Fruit fly (Drosophila melanogaster) whole organism, embryonic: ENCODE measurements around the gene CG31068.

Source experiments
- Awh ChIP-seq: fragments of 200-800 bp; sonication (Bioruptor generic); IDR thresholded peaks from 2 replicates; pipeline ENCODE4, ENCODE4 v1.3.6; 2022; ENCODE audit warnings: missing biosample characterization, missing genetic modification characterization
- CG10431 ChIP-seq: fragments of 200-800 bp; sonication (Bioruptor generic); optimal IDR thresholded peaks from 3 replicates; lab custom pipeline; 2018; ENCODE audit warnings: missing biosample characterization, mild to moderate bottlenecking, missing genetic modification characterization
- CG10654 ChIP-seq: fragments of 200-800 bp; sonication (Bioruptor generic); optimal IDR thresholded peaks from 2 replicates; lab custom pipeline; 2016; ENCODE audit warnings: missing biosample characterization, missing genetic modification characterization
- CG11398 ChIP-seq: fragments of 200-800 bp; sonication (Bioruptor generic); optimal IDR thresholded peaks from 2 replicates; lab custom pipeline; 2016; ENCODE audit warnings: missing biosample characterization, missing genetic modification characterization
- CG11456 ChIP-seq: fragments of 200-800 bp; sonication (Bioruptor generic); IDR thresholded peaks from 3 replicates; pipeline ENCODE4 v1.3.6; 2022; ENCODE audit warnings: missing biosample characterization, missing genetic modification characterization
- CG11504 ChIP-seq: fragments of 200-800 bp; sonication (Bioruptor generic); optimal IDR thresholded peaks from 3 replicates; lab custom pipeline; 2019; ENCODE audit warnings: missing biosample characterization, mild to moderate bottlenecking, missing genetic modification characterization, moderate library complexity
- CG12942 ChIP-seq: fragments of 200-800 bp; sonication (Bioruptor generic); optimal IDR thresholded peaks from 3 replicates; lab custom pipeline; 2016; ENCODE audit warnings: missing biosample characterization, missing genetic modification characterization
- CG13775 ChIP-seq: fragments of 200-800 bp; sonication (Bioruptor generic); optimal IDR thresholded peaks from 3 replicates; lab custom pipeline; 2017; ENCODE audit warnings: missing biosample characterization, mild to moderate bottlenecking, missing genetic modification characterization
- CG14710 ChIP-seq: fragments of 200-800 bp; sonication (Bioruptor generic); optimal IDR thresholded peaks from 3 replicates; lab custom pipeline; 2019; ENCODE audit warnings: missing biosample characterization, mild to moderate bottlenecking, missing genetic modification characterization, moderate library complexity
- CG15514 ChIP-seq: fragments of 200-800 bp; sonication (Bioruptor generic); optimal IDR thresholded peaks from 3 replicates; lab custom pipeline; 2017; ENCODE audit warnings: missing biosample characterization, missing genetic modification characterization, mild to moderate bottlenecking, moderate library complexity, missing genetic modification reagents
- CG15696 ChIP-seq: fragments of 200-800 bp; sonication (Bioruptor generic); optimal IDR thresholded peaks from 2 replicates; lab custom pipeline; 2019; ENCODE audit warnings: missing biosample characterization, mild to moderate bottlenecking, missing genetic modification characterization, moderate library complexity
- CG16863 ChIP-seq: fragments of 200-800 bp; sonication (Bioruptor generic); optimal IDR thresholded peaks from 3 replicates; lab custom pipeline; 2016; ENCODE audit warnings: missing biosample characterization, missing genetic modification characterization
- CG17912 ChIP-seq: fragments of 200-800 bp; sonication (Bioruptor generic); optimal IDR thresholded peaks from 2 replicates; lab custom pipeline; 2018; ENCODE audit warnings: missing biosample characterization, mild to moderate bottlenecking, missing genetic modification characterization
- CG18476 ChIP-seq: fragments of 200-800 bp; sonication (Bioruptor generic); optimal IDR thresholded peaks from 2 replicates; lab custom pipeline; 2016; ENCODE audit warnings: missing biosample characterization, mild to moderate bottlenecking, missing genetic modification characterization
- CG30403 ChIP-seq: fragments of 200-800 bp; sonication (Bioruptor generic); optimal IDR thresholded peaks from 3 replicates; lab custom pipeline; 2016; ENCODE audit warnings: missing biosample characterization, missing genetic modification characterization
- CG4282 ChIP-seq: fragments of 200-800 bp; sonication (Bioruptor generic); optimal IDR thresholded peaks from 2 replicates; lab custom pipeline; 2016; ENCODE audit warnings: missing biosample characterization, missing genetic modification characterization
- CG7271 ChIP-seq: fragments of 200-800 bp; sonication (Bioruptor generic); optimal IDR thresholded peaks from 2 replicates; lab custom pipeline; 2018; ENCODE audit warnings: missing biosample characterization, mild to moderate bottlenecking, missing genetic modification characterization, moderate library complexity
- CG8765 ChIP-seq: fragments of 200-800 bp; sonication (Bioruptor generic); IDR thresholded peaks from 2 replicates; pipeline ENCODE4 v1.3.6; 2022; ENCODE audit warnings: missing biosample characterization, missing genetic modification characterization
- CG9876 ChIP-seq: fragments of 200-800 bp; sonication (Bioruptor generic); optimal IDR thresholded peaks from 2 replicates; lab custom pipeline; 2016; ENCODE audit warnings: missing biosample characterization, missing genetic modification characterization
- CHES-1-like ChIP-seq: fragments of 200-800 bp; sonication (Bioruptor generic); optimal IDR thresholded peaks from 2 replicates; lab custom pipeline; 2016; ENCODE audit warnings: missing biosample characterization, missing genetic modification characterization
- Drgx ChIP-seq: fragments of 200-800 bp; sonication (Bioruptor generic); IDR thresholded peaks from 2 replicates; pipeline ENCODE4 v1.3.6; 2022; ENCODE audit warnings: missing biosample characterization, missing genetic modification characterization
- HLH4C ChIP-seq: fragments of 200-800 bp; sonication (Bioruptor generic); IDR thresholded peaks from 3 replicates; pipeline ENCODE4 v1.3.6; 2022; ENCODE audit warnings: missing biosample characterization, missing genetic modification characterization; ENCODE audit not compliant: partially characterized antibody
- HLHmδ ChIP-seq: fragments of 200-800 bp; sonication (Bioruptor generic); optimal IDR thresholded peaks from 2 replicates; lab custom pipeline; 2018; ENCODE audit warnings: missing biosample characterization, mild to moderate bottlenecking, missing genetic modification characterization, moderate library complexity
- HmgD ChIP-seq: fragments of 200-800 bp; sonication (Bioruptor generic); optimal IDR thresholded peaks from 3 replicates; lab custom pipeline; 2016; ENCODE audit warnings: missing biosample characterization, missing genetic modification characterization
- Med ChIP-seq: fragments of 200-800 bp; sonication (Bioruptor generic); peaks from one replicate; lab custom pipeline; 2016; ENCODE audit warnings: missing biosample characterization, missing genetic modification characterization, mild to moderate bottlenecking, inconsistent platforms, moderate library complexity
- NC2α ChIP-seq: fragments of 200-800 bp; sonication (Bioruptor generic); optimal IDR thresholded peaks from 2 replicates; lab custom pipeline; 2016; ENCODE audit warnings: missing biosample characterization, missing genetic modification characterization
- Poxn ChIP-seq: fragments of 200-800 bp; sonication (Bioruptor generic); IDR thresholded peaks from 2 replicates; pipeline ENCODE4 v1.3.6; 2022; ENCODE audit warnings: missing biosample characterization, missing genetic modification characterization
- Six4 ChIP-seq: fragments of 200-800 bp; sonication (Bioruptor generic); optimal IDR thresholded peaks from 2 replicates; lab custom pipeline; 2016; ENCODE audit warnings: missing biosample characterization, missing genetic modification characterization
- Sry-δ ChIP-seq: fragments of 200-800 bp; sonication (Bioruptor generic); optimal IDR thresholded peaks from 2 replicates; lab custom pipeline; 2016; ENCODE audit warnings: missing biosample characterization, missing genetic modification characterization
- amos ChIP-seq: fragments of 200-800 bp; sonication (Bioruptor generic); IDR thresholded peaks from 2 replicates; pipeline ENCODE4 v1.3.6; 2022; ENCODE audit warnings: missing biosample characterization, missing genetic modification characterization; ENCODE audit not compliant: partially characterized antibody
- bab2 ChIP-seq: fragments of 200-800 bp; sonication (Bioruptor generic); optimal IDR thresholded peaks from 2 replicates; lab custom pipeline; 2016; ENCODE audit warnings: missing biosample characterization, missing genetic modification characterization
- btn ChIP-seq: fragments of 200-800 bp; sonication (Bioruptor generic); optimal IDR thresholded peaks from 2 replicates; lab custom pipeline; 2016; ENCODE audit warnings: missing biosample characterization, missing genetic modification characterization
- dimm ChIP-seq: fragments of 200-800 bp; sonication (Bioruptor generic); IDR thresholded peaks from 2 replicates; pipeline ENCODE4 v1.3.6; 2022; ENCODE audit warnings: missing biosample characterization, missing genetic modification characterization
- gsb-n ChIP-seq: fragments of 200-800 bp; sonication (Bioruptor generic); optimal IDR thresholded peaks from 3 replicates; lab custom pipeline; 2018; ENCODE audit warnings: missing biosample characterization, mild to moderate bottlenecking, missing genetic modification characterization
- maf-S ChIP-seq: fragments of 200-800 bp; sonication (Bioruptor generic); optimal IDR thresholded peaks from 2 replicates; lab custom pipeline; 2016; ENCODE audit warnings: missing biosample characterization, missing genetic modification characterization
- nom ChIP-seq: fragments of 200-800 bp; sonication (Bioruptor generic); optimal IDR thresholded peaks from 2 replicates; lab custom pipeline; 2017; ENCODE audit warnings: missing biosample characterization, missing genetic modification characterization, mild to moderate bottlenecking, moderate library complexity, missing genetic modification reagents
- phol ChIP-seq: fragments of 200-800 bp; sonication (Bioruptor generic); optimal IDR thresholded peaks from 3 replicates; lab custom pipeline; 2018; ENCODE audit warnings: missing biosample characterization, mild to moderate bottlenecking, missing genetic modification characterization, moderate library complexity
- pum ChIP-seq: fragments of 200-800 bp; sonication (Bioruptor generic); optimal IDR thresholded peaks from 2 replicates; lab custom pipeline; 2016; ENCODE audit warnings: missing biosample characterization, missing genetic modification characterization
- pzg ChIP-seq: fragments of 200-800 bp; sonication (Bioruptor generic); optimal IDR thresholded peaks from 3 replicates; lab custom pipeline; 2018; ENCODE audit warnings: missing biosample characterization, mild to moderate bottlenecking, missing genetic modification characterization, moderate library complexity
- ranshi ChIP-seq: fragments of 200-800 bp; sonication (Bioruptor generic); IDR thresholded peaks from 2 replicates; pipeline ENCODE4 v1.3.6; 2022; ENCODE audit warnings: missing biosample characterization, missing genetic modification characterization
- repo ChIP-seq: fragments of 200-800 bp; sonication (Bioruptor generic); optimal IDR thresholded peaks from 2 replicates; lab custom pipeline; 2016; ENCODE audit warnings: missing biosample characterization, missing genetic modification characterization
- sd ChIP-seq: fragments of 200-800 bp; sonication (Bioruptor generic); optimal IDR thresholded peaks from 3 replicates; lab custom pipeline; 2018; ENCODE audit warnings: missing biosample characterization, mild to moderate bottlenecking, missing genetic modification characterization, moderate library complexity
- sens ChIP-seq: fragments of 200-800 bp; sonication (Bioruptor generic); peaks from one replicate; lab custom pipeline; 2016; ENCODE audit warnings: missing biosample characterization, missing genetic modification characterization
- sug ChIP-seq: fragments of 200-800 bp; optimal IDR thresholded peaks from 2 replicates; lab custom pipeline; 2019; ENCODE audit warnings: missing biosample characterization, mild to moderate bottlenecking, missing genetic modification characterization, moderate library complexity
- tgo ChIP-seq: fragments of 200-800 bp; sonication (Bioruptor generic); IDR thresholded peaks from 3 replicates; pipeline ENCODE4 v1.3.6; 2022; ENCODE audit warnings: missing biosample characterization, missing genetic modification characterization
- tll ChIP-seq, 2 experiments: fragments of 200-800 bp in 1 of 2; fragments of >200 bp in 1 of 2; sonication (Bioruptor generic) in 1 of 2; optimal IDR thresholded peaks; 2 replicates each; lab custom pipeline; 2017 to 2019; ENCODE audit warnings: missing biosample characterization in 2 of 2, missing genetic modification characterization in 2 of 2, mild to moderate bottlenecking in 1 of 2, moderate library complexity in 1 of 2
- tna ChIP-seq: fragments of 200-800 bp; sonication (Bioruptor generic); IDR thresholded peaks from 2 replicates; pipeline ENCODE4 v1.3.6; 2022; ENCODE audit warnings: missing biosample characterization, missing genetic modification characterization; ENCODE audit not compliant: partially characterized antibody
- tup ChIP-seq: fragments of 200-800 bp; sonication (Bioruptor generic); optimal IDR thresholded peaks from 2 replicates; lab custom pipeline; 2016; ENCODE audit warnings: missing biosample characterization, mild to moderate bottlenecking, missing genetic modification characterization, moderate library complexity
- wor ChIP-seq: fragments of 200-800 bp; sonication (Bioruptor generic); IDR thresholded peaks from 2 replicates; pipeline ENCODE4 v1.3.6; 2022; ENCODE audit warnings: missing biosample characterization, missing genetic modification characterization

CG31068 gene

dm6 chr3R:27263434-27264215 lies 30.1 kb downstream of the CG31068 start, which contains the start of gene woc (continued):
- TF ChIP-seq CG16863 (GFP tag; lab: Kevin White, UChicago) (peak; percentile 64), amos (GFP tag; lab: Robert Waterston, UW) (peak; percentile 85), CG10431 (GFP tag; lab: Kevin White, UChicago) (no peak), nom (GFP tag; lab: Kevin White, UChicago) (peak; percentile 88), CG8765 (GFP tag; lab: Robert Waterston, UW) (0 out of 2 replicates have a peak, but pooled peaks have one; percentile 6), Six4 (no peak), CG15696 (tag; lab: Kevin White, UChicago) (no peak), CG10654 (GFP tag; lab: Kevin White, UChicago) (peak; percentile 32), wor (no peak), btn (no peak), dimm (GFP tag; lab: Robert Waterston, UW) (no peak), CG30403 (GFP tag; lab: Kevin White, UChicago) (peak; percentile 73), tll (GFP tag; optimal IDR thresholded peaks at IDR 0.05; lab: Kevin White, UChicago) (peak in 1 of 2 experiments; percentile 12), ranshi (GFP tag; lab: Robert Waterston, UW) (no peak; the same call in 1 of the 2 replicates), gsb-n (tag; lab: Kevin White, UChicago) (no peak), CG12942 (GFP tag; lab: Kevin White, UChicago) (no peak), tgo (GFP tag; lab: Robert Waterston, UW) (peak; percentile 53), sens (peak; percentile 94), CG7271 (tag; lab: Kevin White, UChicago) (no peak), maf-S (GFP tag; lab: Kevin White, UChicago) (peak; percentile 72), CG15514 (no peak), Awh (no peak), sug (tag; lab: Kevin White, UChicago) (no peak), phol (tag; lab: Kevin White, UChicago) (peak; percentile 97), CG11456 (GFP tag; lab: Robert Waterston, UW) (peak; percentile 56; the same call in 1 of the 3 replicates), CG9876 (GFP tag; lab: Kevin White, UChicago) (no peak), CG4282 (GFP tag; lab: Kevin White, UChicago) (peak; percentile 71), CG11398 (GFP tag; lab: Kevin White, UChicago) (peak; percentile 48), pum (peak; percentile 39), CG14710 (tag; lab: Kevin White, UChicago) (peak; percentile 75), HLHmδ (GFP tag; lab: Kevin White, UChicago) (peak; percentile 14), CHES-1-like (GFP tag; lab: Kevin White, UChicago) (peak; percentile 76), Drgx (peak; percentile 74), repo (GFP tag; lab: Kevin White, UChicago) (peak; percentile 46), HmgD (GFP tag; lab: Kevin White, UChicago) (peak; percentile 55), Sry-δ (GFP tag; lab: Kevin White, UChicago) (peak; percentile 54), bab2 (GFP tag; lab: Kevin White, UChicago) (peak; percentile 46), sd (tag; lab: Kevin White, UChicago) (no peak), pzg (GFP tag; lab: Kevin White, UChicago) (peak; percentile 91), Med (GFP tag; lab: Kevin White, UChicago) (peak; percentile 93), Poxn (GFP tag; lab: Robert Waterston, UW) (no peak), CG11504 (tag; lab: Kevin White, UChicago) (no peak), tup (GFP tag; lab: Kevin White, UChicago) (no peak), tna (GFP tag; lab: Robert Waterston, UW) (peak; percentile 88), NC2α (GFP tag; lab: Kevin White, UChicago) (peak; percentile 55), HLH4C (GFP tag; lab: Robert Waterston, UW) (peak; percentile 85), CG18476 (no peak), CG13775 (GFP tag; lab: Kevin White, UChicago) (peak; percentile 65), CG17912 (GFP tag; lab: Kevin White, UChicago) (no peak)
